Fruit fly (Drosophila melanogaster) whole organism, embryonic: Measurements from ENCODE around the gene mRpL48.

Experiments
- BEAF-32 ChIP-seq: fragments of 200-800 bp; sonication (Bioruptor generic); optimal IDR thresholded peaks from 3 replicates; lab custom pipeline; 2017; ENCODE audit warnings: missing biosample characterization, missing genetic modification characterization, mild to moderate bottlenecking, moderate library complexity, missing genetic modification reagents
- CG10209 ChIP-seq: fragments of 200-800 bp; sonication (Bioruptor generic); optimal IDR thresholded peaks from 3 replicates; lab custom pipeline; 2017; ENCODE audit warnings: missing biosample characterization, mild to moderate bottlenecking, missing genetic modification characterization, missing genetic modification reagents
- CG10366 ChIP-seq: fragments of 200-800 bp; sonication (Bioruptor generic); IDR thresholded peaks from 2 replicates; pipeline ENCODE4 v1.3.6; 2022; ENCODE audit warnings: missing biosample characterization, missing genetic modification characterization
- CG12942 ChIP-seq: fragments of 200-800 bp; sonication (Bioruptor generic); optimal IDR thresholded peaks from 3 replicates; lab custom pipeline; 2016; ENCODE audit warnings: missing biosample characterization, missing genetic modification characterization
- CG13775 ChIP-seq: fragments of 200-800 bp; sonication (Bioruptor generic); optimal IDR thresholded peaks from 3 replicates; lab custom pipeline; 2017; ENCODE audit warnings: missing biosample characterization, mild to moderate bottlenecking, missing genetic modification characterization
- CG15514 ChIP-seq: fragments of 200-800 bp; sonication (Bioruptor generic); optimal IDR thresholded peaks from 3 replicates; lab custom pipeline; 2017; ENCODE audit warnings: missing biosample characterization, missing genetic modification characterization, mild to moderate bottlenecking, moderate library complexity, missing genetic modification reagents
- CG1603 ChIP-seq: fragments of 200-800 bp; sonication (Bioruptor generic); optimal IDR thresholded peaks from 2 replicates; lab custom pipeline; 2019; ENCODE audit warnings: missing biosample characterization, mild to moderate bottlenecking, missing genetic modification characterization, moderate library complexity
- CG16813 ChIP-seq: fragments of 200-800 bp; sonication (Bioruptor generic); IDR thresholded peaks from 3 replicates; pipeline ENCODE4 v1.3.6; 2022; ENCODE audit warnings: missing biosample characterization, missing genetic modification characterization; ENCODE audit not compliant: partially characterized antibody
- CG17359 ChIP-seq: fragments of 200-800 bp; sonication (Bioruptor generic); optimal IDR thresholded peaks from 3 replicates; lab custom pipeline; 2018; ENCODE audit warnings: missing biosample characterization, mild to moderate bottlenecking, missing genetic modification characterization, moderate library complexity
- CG2116 ChIP-seq: fragments of 200-800 bp; sonication (Bioruptor generic); optimal IDR thresholded peaks from 3 replicates; lab custom pipeline; 2018; ENCODE audit warnings: missing biosample characterization, mild to moderate bottlenecking, missing genetic modification characterization
- CG2712 ChIP-seq: fragments of 200-800 bp; optimal IDR thresholded peaks from 3 replicates; lab custom pipeline; 2019; ENCODE audit warnings: missing biosample characterization, mild to moderate bottlenecking, missing genetic modification characterization, moderate library complexity
- CG32532 ChIP-seq: fragments of 200-800 bp; sonication (Bioruptor generic); IDR thresholded peaks from 2 replicates; pipeline ENCODE4 v1.3.6; 2022; ENCODE audit warnings: missing biosample characterization, missing genetic modification characterization
- CG33213 ChIP-seq: fragments of 200-800 bp; sonication (Bioruptor generic); optimal IDR thresholded peaks from 3 replicates; lab custom pipeline; 2016; ENCODE audit warnings: missing biosample characterization, missing genetic modification characterization
- CG34224 ChIP-seq: fragments of 200-800 bp; sonication (Bioruptor generic); IDR thresholded peaks from 3 replicates; pipeline ENCODE4 v1.3.6; 2022; ENCODE audit warnings: missing biosample characterization, missing genetic modification characterization; ENCODE audit not compliant: partially characterized antibody
- CG4617 ChIP-seq: fragments of 200-800 bp; sonication (Bioruptor generic); optimal IDR thresholded peaks from 3 replicates; lab custom pipeline; 2016; ENCODE audit warnings: missing biosample characterization, missing genetic modification characterization, borderline replicate concordance
- CG6791 ChIP-seq: fragments of 200-800 bp; sonication (Bioruptor generic); IDR thresholded peaks from 3 replicates; pipeline ENCODE4 v1.3.6; 2022; ENCODE audit warnings: missing biosample characterization, missing genetic modification characterization; ENCODE audit not compliant: partially characterized antibody
- CG8944 ChIP-seq: fragments of 200-800 bp; sonication (Bioruptor generic); optimal IDR thresholded peaks from 3 replicates; lab custom pipeline; 2016; ENCODE audit warnings: missing biosample characterization, missing genetic modification characterization
- CTCF ChIP-seq: fragments of 200-800 bp; sonication (Bioruptor generic); optimal IDR thresholded peaks from 2 replicates; lab custom pipeline; 2017; ENCODE audit warnings: missing biosample characterization, mild to moderate bottlenecking, missing genetic modification characterization, moderate library complexity
- Dip3 ChIP-seq: fragments of 200-800 bp; sonication (Bioruptor generic); optimal IDR thresholded peaks from 3 replicates; lab custom pipeline; 2016; ENCODE audit warnings: missing biosample characterization, missing genetic modification characterization
- Doc3 ChIP-seq: fragments of 200-800 bp; sonication (Bioruptor generic); IDR thresholded peaks from 3 replicates; pipeline ENCODE4 v1.3.6; 2022; ENCODE audit warnings: missing biosample characterization, missing genetic modification characterization; ENCODE audit not compliant: partially characterized antibody
- Dp ChIP-seq: fragments of 200-800 bp; sonication (Bioruptor generic); optimal IDR thresholded peaks from 2 replicates; lab custom pipeline; 2018; ENCODE audit warnings: missing biosample characterization, mild to moderate bottlenecking, missing genetic modification characterization, moderate library complexity
- Dref ChIP-seq: fragments of 200-800 bp; sonication (Bioruptor generic); IDR thresholded peaks from 2 replicates; pipeline ENCODE4 v1.3.6; 2022; ENCODE audit warnings: missing biosample characterization, missing genetic modification characterization
- E2f2 ChIP-seq: fragments of 200-800 bp; sonication (Bioruptor generic); IDR thresholded peaks from 2 replicates; pipeline ENCODE4 v1.3.6; 2022; ENCODE audit warnings: missing biosample characterization, missing genetic modification characterization
- Ets65A ChIP-seq: fragments of 200-800 bp; sonication (Bioruptor generic); peaks from one replicate; lab custom pipeline; 2016; ENCODE audit warnings: missing biosample characterization, missing genetic modification characterization
- Ets97D ChIP-seq: fragments of 200-800 bp; sonication (Bioruptor generic); optimal IDR thresholded peaks from 3 replicates; lab custom pipeline; 2016; ENCODE audit warnings: missing biosample characterization, missing genetic modification characterization
- HmgZ ChIP-seq: fragments of 200-800 bp; sonication (Bioruptor generic); optimal IDR thresholded peaks from 2 replicates; lab custom pipeline; 2018; ENCODE audit warnings: missing biosample characterization, mild to moderate bottlenecking, missing genetic modification characterization
- Hr51 ChIP-seq, 2 experiments: fragments of 200-800 bp; sonication (Bioruptor generic); optimal IDR thresholded peaks; 2 replicates in 1 of 2; 3 replicates in 1 of 2; lab custom pipeline; 2016 to 2018; ENCODE audit warnings: missing biosample characterization in 2 of 2, missing genetic modification characterization in 2 of 2, mild to moderate bottlenecking in 1 of 2, moderate library complexity in 1 of 2
- MESR4 ChIP-seq: fragments of 200-800 bp; sonication (Bioruptor generic); optimal IDR thresholded peaks from 2 replicates; lab custom pipeline; 2018; ENCODE audit warnings: missing biosample characterization, mild to moderate bottlenecking, missing genetic modification characterization, moderate library complexity
- Mad ChIP-seq: fragments of 200-800 bp; sonication (Bioruptor generic); optimal IDR thresholded peaks from 2 replicates; lab custom pipeline; 2016; ENCODE audit warnings: missing biosample characterization, missing genetic modification characterization
- Myb ChIP-seq: fragments of 200-800 bp; sonication (Bioruptor generic); optimal IDR thresholded peaks from 2 replicates; lab custom pipeline; 2016; ENCODE audit warnings: missing biosample characterization, missing genetic modification characterization
- Poxn ChIP-seq: fragments of 200-800 bp; sonication (Bioruptor generic); IDR thresholded peaks from 2 replicates; pipeline ENCODE4 v1.3.6; 2022; ENCODE audit warnings: missing biosample characterization, missing genetic modification characterization
- Sry-δ ChIP-seq: fragments of 200-800 bp; sonication (Bioruptor generic); optimal IDR thresholded peaks from 2 replicates; lab custom pipeline; 2016; ENCODE audit warnings: missing biosample characterization, missing genetic modification characterization
- Trl ChIP-seq, 3 experiments: fragments of >200 bp in 2 of 3; fragments of 200-800 bp in 1 of 3; sonication (Bioruptor generic) in 1 of 3; optimal IDR thresholded peaks; 2 replicates in 1 of 3; 3 replicates in 2 of 3; lab custom pipeline; 2016 to 2017; ENCODE audit warnings: missing biosample characterization in 1 of 3, missing genetic modification characterization in 1 of 3
- Xrp1 ChIP-seq: fragments of 200-800 bp; sonication (Bioruptor generic); IDR thresholded peaks from 2 replicates; pipeline ENCODE4 v1.3.6; 2022; ENCODE audit warnings: missing biosample characterization, missing genetic modification characterization
- bab2 ChIP-seq: fragments of 200-800 bp; sonication (Bioruptor generic); optimal IDR thresholded peaks from 2 replicates; lab custom pipeline; 2016; ENCODE audit warnings: missing biosample characterization, missing genetic modification characterization
- chif ChIP-seq, 2 experiments: fragments of 200-800 bp; sonication (Bioruptor generic); optimal IDR thresholded peaks; 3 replicates each; lab custom pipeline; 2016; ENCODE audit warnings: missing biosample characterization in 2 of 2, missing genetic modification characterization in 2 of 2
- ci ChIP-seq: fragments of 200-800 bp; sonication (Bioruptor generic); IDR thresholded peaks from 3 replicates; pipeline ENCODE4 v1.3.6; 2022; ENCODE audit warnings: missing biosample characterization, missing genetic modification characterization
- dpn ChIP-seq, 2 experiments: fragments of 200-800 bp; sonication (Bioruptor generic); optimal IDR thresholded peaks; 3 replicates each; lab custom pipeline; 2016; ENCODE audit warnings: missing biosample characterization in 2 of 2, missing genetic modification characterization in 2 of 2
- emc ChIP-seq: fragments of 200-800 bp; sonication (Bioruptor generic); optimal IDR thresholded peaks from 2 replicates; lab custom pipeline; 2016; ENCODE audit warnings: missing biosample characterization, missing genetic modification characterization
- grn ChIP-seq: fragments of 200-800 bp; sonication (Bioruptor generic); optimal IDR thresholded peaks from 3 replicates; lab custom pipeline; 2017; ENCODE audit warnings: missing biosample characterization, missing genetic modification characterization
- inv ChIP-seq: fragments of 200-800 bp; sonication (Bioruptor generic); IDR thresholded peaks from 2 replicates; pipeline ENCODE4 v1.3.6; 2022; ENCODE audit warnings: missing biosample characterization, missing genetic modification characterization; ENCODE audit not compliant: partially characterized antibody
- knrl ChIP-seq: fragments of 200-800 bp; sonication (Bioruptor generic); IDR thresholded peaks from 3 replicates; pipeline ENCODE4 v1.3.6; 2022; ENCODE audit warnings: missing biosample characterization, missing genetic modification characterization; ENCODE audit not compliant: partially characterized antibody
- lilli ChIP-seq: fragments of 200-800 bp; sonication (Bioruptor generic); optimal IDR thresholded peaks from 3 replicates; lab custom pipeline; 2016; ENCODE audit warnings: missing biosample characterization, missing genetic modification characterization
- nerfin-2 ChIP-seq: fragments of 200-800 bp; sonication (Bioruptor generic); IDR thresholded peaks from 2 replicates; pipeline ENCODE4 v1.3.6; 2022; ENCODE audit warnings: missing biosample characterization, missing genetic modification characterization; ENCODE audit not compliant: partially characterized antibody
- pum ChIP-seq: fragments of 200-800 bp; sonication (Bioruptor generic); optimal IDR thresholded peaks from 2 replicates; lab custom pipeline; 2016; ENCODE audit warnings: missing biosample characterization, missing genetic modification characterization
- slbo ChIP-seq: fragments of 200-800 bp; sonication (Bioruptor generic); IDR thresholded peaks from 2 replicates; pipeline ENCODE4 v1.3.6; 2022; ENCODE audit warnings: missing biosample characterization, missing genetic modification characterization
- stwl ChIP-seq: fragments of 200-800 bp; sonication (Bioruptor generic); optimal IDR thresholded peaks from 3 replicates; lab custom pipeline; 2018; ENCODE audit warnings: missing biosample characterization, mild to moderate bottlenecking, missing genetic modification characterization, moderate library complexity
- wdn ChIP-seq: fragments of 200-800 bp; sonication (Bioruptor generic); IDR thresholded peaks from 2 replicates; pipeline ENCODE4 v1.3.6; 2022; ENCODE audit warnings: missing biosample characterization, missing genetic modification characterization
- zfh1 ChIP-seq: fragments of 200-800 bp; sonication (Bioruptor generic); IDR thresholded peaks from 3 replicates; pipeline ENCODE4 v1.3.6; 2022; ENCODE audit warnings: missing biosample characterization, missing genetic modification characterization

Gene mRpL48

DNA sequence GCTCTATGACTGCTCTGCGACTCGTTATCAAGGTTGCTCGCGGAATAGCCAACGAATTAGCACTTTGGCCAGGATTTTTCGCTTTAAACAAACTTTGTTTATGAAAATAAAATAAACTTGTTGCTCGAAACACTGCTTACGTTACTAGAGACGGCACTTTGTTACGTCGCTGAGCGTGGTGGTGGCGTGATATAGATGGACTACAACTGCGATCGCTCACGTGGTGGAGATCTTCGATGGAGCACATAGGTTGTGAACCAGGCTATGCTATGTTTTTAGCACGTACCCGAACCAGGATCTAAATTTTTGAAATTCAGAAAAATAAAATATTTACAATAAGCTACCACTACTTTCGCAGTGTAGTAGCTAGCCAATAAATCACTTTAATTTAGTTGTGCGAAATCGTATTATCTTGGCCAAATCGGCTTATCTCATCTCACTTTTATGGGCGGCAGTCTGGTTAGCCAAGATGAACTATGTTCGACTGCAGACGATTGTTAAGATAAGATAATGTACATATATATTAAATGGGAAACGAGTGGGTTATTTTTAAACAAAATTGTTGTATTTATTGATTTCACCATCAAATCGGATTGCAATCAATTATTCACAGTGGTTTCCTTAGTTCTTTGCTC, 5.6 kb downstream of the mRpL48 start, which contains the start of gene frtz (continued):
- TF ChIP-seq CG2116 (GFP tag; lab: Kevin White, UChicago): peak; percentile 1
- TF ChIP-seq grn: peak; percentile 42
- peak; percentile 19 for TF ChIP-seq lilli
- peak; percentile 83 for TF ChIP-seq CG6791 (GFP tag; lab: Robert Waterston, UW)
- TF ChIP-seq HmgZ (tag; lab: Kevin White, UChicago): peak; percentile 60
- TF ChIP-seq CG10366 (GFP tag; lab: Robert Waterston, UW): no peak
- peak; percentile 18 for TF ChIP-seq bab2
- TF ChIP-seq ci (GFP tag; lab: Robert Waterston, UW): peak; percentile 41; the same call in 2 of the 3 replicates
- TF ChIP-seq Poxn (GFP tag; lab: Robert Waterston, UW): no peak
- TF ChIP-seq wdn (GFP tag; lab: Robert Waterston, UW): 0 out of 2 replicates have a peak, but pooled peaks have one; percentile 9
- TF ChIP-seq chif (GFP tag; optimal IDR thresholded peaks at IDR 0.05; lab: Kevin White, UChicago): peak in 1 of 2 experiments; percentile 33
- TF ChIP-seq CG15514: peak; percentile 73
- TF ChIP-seq Doc3 (GFP tag; lab: Robert Waterston, UW): peak; percentile 62
- peak; percentile 21 for TF ChIP-seq CG33213 (GFP tag; lab: Kevin White, UChicago)
- TF ChIP-seq CG34224 (GFP tag; lab: Robert Waterston, UW): peak; percentile 72
- peak; percentile 53 for TF ChIP-seq CG4617 (GFP tag; lab: Kevin White, UChicago)
- TF ChIP-seq pum: no peak
- no peak for TF ChIP-seq emc (GFP tag; lab: Kevin White, UChicago)
- peak; percentile 95 for TF ChIP-seq Sry-δ (GFP tag; lab: Kevin White, UChicago)
- TF ChIP-seq CG32532 (GFP tag; lab: Robert Waterston, UW): peak; percentile 19; the same call in 1 of the 2 replicates
- 0 out of 2 replicates have a peak, but pooled peaks have one; percentile 24 for TF ChIP-seq Xrp1 (GFP tag; lab: Robert Waterston, UW)
- TF ChIP-seq Hr51 (GFP tag; optimal IDR thresholded peaks at IDR 0.05; lab: Kevin White, UChicago): peak in 1 of 2 experiments; percentile 15
- peak; percentile 56 for TF ChIP-seq E2f2
- peak; percentile 83 for TF ChIP-seq inv
- peak; percentile 49 for TF ChIP-seq nerfin-2 (GFP tag; lab: Robert Waterston, UW)
- no peak for TF ChIP-seq CG8944 (GFP tag; lab: Kevin White, UChicago)
- no peak for TF ChIP-seq CG1603
- no peak for TF ChIP-seq CG13775 (GFP tag; lab: Kevin White, UChicago)
- TF ChIP-seq Dip3 (GFP tag; lab: Kevin White, UChicago): peak; percentile 33
- peak; percentile 6 for TF ChIP-seq CG2712 (tag; lab: Kevin White, UChicago)
- peak; percentile 92 for TF ChIP-seq BEAF-32
- TF ChIP-seq MESR4 (GFP tag; lab: Kevin White, UChicago): peak; percentile 71
- TF ChIP-seq knrl (GFP tag; lab: Robert Waterston, UW): peak; percentile 91
- no peak for TF ChIP-seq CG17359 (tag; lab: Kevin White, UChicago)
- TF ChIP-seq stwl (tag; lab: Kevin White, UChicago): peak; percentile 61
- peak; percentile 65 for TF ChIP-seq CTCF (GFP tag; lab: Kevin White, UChicago)
- TF ChIP-seq CG12942 (GFP tag; lab: Kevin White, UChicago): no peak
- peak; percentile 31 for TF ChIP-seq Myb (GFP tag; lab: Kevin White, UChicago)
- TF ChIP-seq Ets65A (GFP tag; lab: Kevin White, UChicago): peak; percentile 22
- TF ChIP-seq CG16813: peak; percentile 86
- TF ChIP-seq Dref (GFP tag; lab: Robert Waterston, UW): peak; percentile 53
- TF ChIP-seq CG10209 (GFP tag; lab: Kevin White, UChicago): no peak
- peak; percentile 37 for TF ChIP-seq Dp (GFP tag; lab: Kevin White, UChicago)
- TF ChIP-seq Mad: no peak
- peak; percentile 55; the same call in 1 of the 3 replicates for TF ChIP-seq zfh1 (GFP tag; lab: Robert Waterston, UW)
- peak; percentile 43; the same call in 1 of the 2 replicates for TF ChIP-seq slbo (GFP tag; lab: Robert Waterston, UW)
- peak; percentile 46 for TF ChIP-seq Ets97D (GFP tag; lab: Kevin White, UChicago)
- no peak for TF ChIP-seq Trl (optimal IDR thresholded peaks at IDR 0.05; lab: Kevin White, UChicago)
- no peak for TF ChIP-seq Trl (GFP tag; optimal IDR thresholded peaks at IDR 0.05; lab: Kevin White, UChicago)
- peak in 1 of 2 experiments; percentile 44 for TF ChIP-seq dpn (GFP tag; optimal IDR thresholded peaks at IDR 0.05; lab: Kevin White, UChicago)
